Fruit fly (Drosophila melanogaster): ENCODE measurements around the gene fz4.

Gene fz4

DNA sequence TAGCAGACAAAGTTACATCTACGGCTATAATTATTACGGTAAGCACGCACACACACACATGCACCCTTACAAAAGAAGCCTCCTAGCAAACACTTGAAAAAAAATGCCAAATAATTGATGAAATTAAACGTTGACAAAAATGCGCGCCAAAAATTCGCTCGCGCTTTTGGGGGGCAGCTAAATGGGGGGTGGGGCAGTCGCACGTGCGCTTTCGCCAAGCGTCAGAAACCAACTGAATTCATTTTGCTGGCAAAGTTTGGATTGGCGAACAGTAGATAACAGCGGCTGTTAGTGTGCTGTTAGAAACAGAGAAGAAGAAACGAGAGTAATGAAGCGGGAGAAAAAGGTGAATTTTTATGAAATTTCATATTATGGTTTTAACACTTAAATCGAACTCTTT is 44.3 kb downstream of the fz4 start, which contains the start of gene CG12541:
CG12541 (minus strand) TSS at position 218 of the 400 bp plus-strand sequence.
- TF ChIP-seq Hr96 (GFP tag; optimal IDR thresholded peaks at IDR 0.05) = no peak

- no peak for TF ChIP-seq CG14711 (tag; optimal IDR thresholded peaks at IDR 0.05)
- TF ChIP-seq Mnt (GFP tag; optimal IDR thresholded peaks at IDR 0.05) = no peak
- TF ChIP-seq tj (GFP tag; optimal IDR thresholded peaks at IDR 0.05) = no peak
Measured at dm6 chrX:7063563-7063962, 46.6 kb downstream of the fz4 start.

- TF ChIP-seq Clk (GFP tag; optimal IDR thresholded peaks at IDR 0.05) (no peak), Crg-1 (GFP tag; optimal IDR thresholded peaks at IDR 0.05) (no peak), CG12768 (GFP tag; optimal IDR thresholded peaks at IDR 0.05) (no peak), CG1620 (GFP tag; optimal IDR thresholded peaks at IDR 0.05) (no peak), kay (GFP tag; ENCODE audit: borderline replicate concordance) (no peak), toe (GFP tag; optimal IDR thresholded peaks at IDR 0.05) (no peak), Mnt (GFP tag; optimal IDR thresholded peaks at IDR 0.05) (no peak), pad (GFP tag; optimal IDR thresholded peaks at IDR 0.05) (no peak), cic (GFP tag; optimal IDR thresholded peaks at IDR 0.05) (no peak), CG11617 (GFP tag; optimal IDR thresholded peaks at IDR 0.05) (no peak), CG14711 (tag; optimal IDR thresholded peaks at IDR 0.05) (no peak), CG33017 (tag; optimal IDR thresholded peaks at IDR 0.05) (no peak), cnc (optimal IDR thresholded peaks at IDR 0.05) (no peak), Hr96 (GFP tag; optimal IDR thresholded peaks at IDR 0.05) (no peak), CG5204 (GFP tag; optimal IDR thresholded peaks at IDR 0.05) (no peak), tj (GFP tag; optimal IDR thresholded peaks at IDR 0.05) (no peak), CG7045 (GFP tag; optimal IDR thresholded peaks at IDR 0.05) (no peak), bab1 (GFP tag; optimal IDR thresholded peaks at IDR 0.05) (no peak)
Measured at dm6 chrX:7058973-7059372, 51.1 kb downstream of the fz4 start.
